Worm (Caenorhabditis elegans) whole organism, late embryonic: Measurements from ENCODE around the gene ZK783.7.
A peak's percentile ranks its signal among the peaks of the same experiment; 100 is the strongest.

Source experiments
- C38D4.7 ChIP-seq: fragments of 200-800 bp; sonication (Bioruptor generic); optimal IDR thresholded peaks from 2 replicates; lab custom pipeline; 2018; ENCODE audit warnings: mild to moderate bottlenecking, missing genetic modification characterization, moderate library complexity, missing compliant biosample characterization
- K09A11.1 ChIP-seq: sonication (generic microtip); optimal IDR thresholded peaks from 2 replicates; lab custom pipeline; 2017; ENCODE audit warnings: antibody characterized with exemption, mild to moderate bottlenecking, missing genetic modification characterization, missing compliant biosample characterization; ENCODE audit not compliant: insufficient read depth
- T23F11.4 ChIP-seq: fragments of 200-800 bp; sonication (Bioruptor generic); optimal IDR thresholded peaks from 2 replicates; lab custom pipeline; 2018; ENCODE audit warnings: mild to moderate bottlenecking, missing genetic modification characterization, missing compliant biosample characterization
- ceh-14 ChIP-seq: sonication (generic microtip); optimal IDR thresholded peaks from 2 replicates; lab custom pipeline; 2016; ENCODE audit warnings: missing genotype, missing genetic modification characterization, missing compliant biosample characterization
- ceh-30 ChIP-seq: fragments of 150-350 bp; optimal IDR thresholded peaks from 2 replicates; lab custom pipeline; 2014; ENCODE audit warnings: missing biosample characterization, missing genetic modification characterization
- ceh-45 ChIP-seq: fragments of 200-800 bp; sonication (Bioruptor generic); IDR thresholded peaks from 2 replicates; pipeline ENCODE4 v1.3.6; 2022; ENCODE audit warnings: missing genetic modification reagents, missing genetic modification characterization, missing compliant biosample characterization
- ceh-9 ChIP-seq: sonication (generic microtip); optimal IDR thresholded peaks from 2 replicates; lab custom pipeline; 2016; ENCODE audit warnings: mild to moderate bottlenecking, missing genetic modification characterization, inconsistent platforms, missing compliant biosample characterization
- dmd-4 ChIP-seq: sonication (generic microtip); optimal IDR thresholded peaks from 2 replicates; lab custom pipeline; 2016; ENCODE audit warnings: borderline replicate concordance, missing genetic modification characterization, missing compliant biosample characterization
- elt-2 ChIP-seq: sonication (generic microtip); optimal IDR thresholded peaks from 2 replicates; lab custom pipeline; 2016; ENCODE audit warnings: missing genetic modification reagents, missing genetic modification characterization, missing compliant biosample characterization
- hlh-30 ChIP-seq: sonication (generic microtip); optimal IDR thresholded peaks from 2 replicates; lab custom pipeline; 2017; ENCODE audit warnings: antibody characterized with exemption, missing genetic modification characterization, missing compliant biosample characterization; ENCODE audit not compliant: insufficient read depth
- nfya-1 ChIP-seq: sonication (generic microtip); optimal IDR thresholded peaks from 2 replicates; lab custom pipeline; 2017; ENCODE audit warnings: missing genetic modification characterization, mild to moderate bottlenecking, missing compliant biosample characterization, antibody characterized with exemption, moderate library complexity
- pat-9 ChIP-seq: fragments of 200-800 bp; sonication (Bioruptor generic); optimal IDR thresholded peaks from 2 replicates; lab custom pipeline; 2018; ENCODE audit warnings: mild to moderate bottlenecking, missing genetic modification characterization, moderate library complexity, missing compliant biosample characterization
- pqm-1 ChIP-seq: sonication (generic microtip); optimal IDR thresholded peaks from 2 replicates; lab custom pipeline; 2016; ENCODE audit warnings: missing genetic modification characterization, missing compliant biosample characterization

ce11 chrIII:7642015-7642414 is 14.5 kb upstream of the ZK783.7 start:
- TF ChIP-seq ceh-14 (tag; lab: Kevin White, UChicago) (no peak), ceh-45 (no peak), K09A11.1 (tag; lab: Kevin White, UChicago) (no peak), elt-2 (tag; lab: Kevin White, UChicago) (no peak), pqm-1 (no peak), ceh-9 (tag; lab: Kevin White, UChicago) (no peak), ceh-30 (no peak), T23F11.4 (GFP tag; lab: Kevin White, UChicago) (peak; percentile 9), C38D4.7 (GFP tag; lab: Kevin White, UChicago) (peak; percentile 36), pat-9 (peak; percentile 27), nfya-1 (tag; lab: Kevin White, UChicago) (no peak), hlh-30 (tag; lab: Kevin White, UChicago) (peak; percentile 32), dmd-4 (tag; lab: Kevin White, UChicago) (no peak)
